Fruit fly (Drosophila melanogaster): ENCODE measurements around the gene gdl.

DNA sequence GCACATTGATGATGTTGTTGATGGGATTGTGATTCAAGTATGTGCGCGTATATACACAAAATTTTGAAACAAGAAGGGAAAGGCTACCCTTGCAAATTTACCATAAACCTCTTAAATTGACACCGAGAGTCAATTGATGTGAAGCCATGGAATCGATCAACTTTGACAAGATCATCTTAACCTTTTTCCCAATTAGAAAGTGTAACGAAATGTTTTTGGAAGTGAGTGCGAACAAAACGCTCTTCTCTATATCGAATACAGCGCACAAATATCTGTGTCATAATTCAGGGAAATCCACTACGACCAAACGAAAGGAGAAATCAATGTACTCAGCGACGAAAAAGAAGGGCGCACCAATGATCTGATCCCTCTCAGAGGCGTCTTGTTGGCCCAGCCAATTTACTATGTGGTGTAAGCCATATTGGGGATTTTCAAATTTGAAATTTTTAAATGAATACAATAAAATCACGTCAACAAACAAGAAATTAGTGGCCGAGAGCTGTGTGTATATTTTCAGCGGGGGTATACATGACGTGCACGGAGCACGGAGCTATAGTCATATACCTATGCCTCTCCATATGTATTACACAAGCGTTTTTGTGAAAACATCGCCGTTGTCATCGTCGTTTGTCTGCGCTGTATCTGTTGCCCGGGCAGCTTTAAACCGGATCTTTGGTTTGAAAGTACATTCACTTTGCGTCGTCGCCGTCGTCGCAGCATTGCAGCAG is 24.3 kb downstream of the gdl start:
- TF ChIP-seq Hr96 (GFP tag; optimal IDR thresholded peaks at IDR 0.05), result peak; percentile 7
- TF ChIP-seq kay (GFP tag; ENCODE audit: borderline replicate concordance), result peak; percentile 85
- TF ChIP-seq ovo (GFP tag; optimal IDR thresholded peaks at IDR 0.05), result no peak
- no peak for TF ChIP-seq bab1 (GFP tag; optimal IDR thresholded peaks at IDR 0.05)
- TF ChIP-seq Mnt (GFP tag; optimal IDR thresholded peaks at IDR 0.05), result no peak
- peak; percentile 23 for TF ChIP-seq CG5204 (GFP tag; optimal IDR thresholded peaks at IDR 0.05)

Measured in whole organism, adult.